Worm (Caenorhabditis elegans) whole organism, late embryonic: ENCODE measurements around the gene ZK1320.9.
A peak's percentile ranks its signal among the peaks of the same experiment; 100 is the strongest.
"Not testable (repeated sequence)": the region's sequence is repeated elsewhere in the genome, so short reads cannot be mapped to it uniquely, and the experiment has no call there.

Source experiments
- C38D4.7 ChIP-seq: fragments of 200-800 bp; sonication (Bioruptor generic); optimal IDR thresholded peaks from 2 replicates; lab custom pipeline; 2018; ENCODE audit warnings: mild to moderate bottlenecking, missing genetic modification characterization, moderate library complexity, missing compliant biosample characterization
- T23F11.4 ChIP-seq: fragments of 200-800 bp; sonication (Bioruptor generic); optimal IDR thresholded peaks from 2 replicates; lab custom pipeline; 2018; ENCODE audit warnings: mild to moderate bottlenecking, missing genetic modification characterization, missing compliant biosample characterization
- Y22D7AL.16 ChIP-seq: sonication (generic microtip); optimal IDR thresholded peaks from 2 replicates; lab custom pipeline; 2016; ENCODE audit warnings: missing genetic modification characterization, missing compliant biosample characterization
- ama-1 ChIP-seq: fragments of 150-350 bp; optimal IDR thresholded peaks from 2 replicates; lab custom pipeline; 2014
- ceh-18 ChIP-seq: sonication (generic microtip); optimal IDR thresholded peaks from 2 replicates; lab custom pipeline; 2016; ENCODE audit warnings: missing genetic modification characterization, missing compliant biosample characterization
- ceh-19 ChIP-seq: fragments of 200-800 bp; sonication (Bioruptor generic); optimal IDR thresholded peaks from 2 replicates; lab custom pipeline; 2018; ENCODE audit warnings: mild to moderate bottlenecking, missing genetic modification characterization, missing compliant biosample characterization
- ceh-2 ChIP-seq: sonication (generic microtip); optimal IDR thresholded peaks from 2 replicates; lab custom pipeline; 2016; ENCODE audit warnings: missing genotype, missing genetic modification characterization, missing compliant biosample characterization
- ceh-30 ChIP-seq: fragments of 150-350 bp; optimal IDR thresholded peaks from 2 replicates; lab custom pipeline; 2014; ENCODE audit warnings: missing biosample characterization, missing genetic modification characterization
- ceh-31 ChIP-seq: sonication (generic microtip); optimal IDR thresholded peaks from 2 replicates; lab custom pipeline; 2016; ENCODE audit warnings: missing genetic modification characterization, missing compliant biosample characterization
- ceh-45 ChIP-seq: fragments of 200-800 bp; sonication (Bioruptor generic); IDR thresholded peaks from 2 replicates; pipeline ENCODE4 v1.3.6; 2022; ENCODE audit warnings: missing genetic modification reagents, missing genetic modification characterization, missing compliant biosample characterization
- ceh-6 ChIP-seq: fragments of 200-800 bp; sonication (Bioruptor generic); optimal IDR thresholded peaks from 2 replicates; lab custom pipeline; 2018; ENCODE audit warnings: mild to moderate bottlenecking, missing genetic modification characterization, missing compliant biosample characterization
- elt-2 ChIP-seq: sonication (generic microtip); optimal IDR thresholded peaks from 2 replicates; lab custom pipeline; 2016; ENCODE audit warnings: missing genetic modification reagents, missing genetic modification characterization, missing compliant biosample characterization
- elt-4 ChIP-seq: sonication (generic microtip); optimal IDR thresholded peaks from 2 replicates; lab custom pipeline; 2016; ENCODE audit warnings: missing genetic modification characterization, missing compliant biosample characterization
- ets-4 ChIP-seq: sonication (generic microtip); optimal IDR thresholded peaks from 2 replicates; lab custom pipeline; 2016; ENCODE audit warnings: missing genetic modification characterization, missing compliant biosample characterization
- fkh-10 ChIP-seq: fragments of 150-350 bp; optimal IDR thresholded peaks from 2 replicates; lab custom pipeline; 2014; ENCODE audit warnings: missing biosample characterization, missing genetic modification reagents, missing genetic modification characterization
- gmeb-2 ChIP-seq: sonication (generic microtip); optimal IDR thresholded peaks from 2 replicates; lab custom pipeline; 2016; ENCODE audit warnings: missing genetic modification characterization, inconsistent platforms, missing compliant biosample characterization
- hlh-30 ChIP-seq: sonication (generic microtip); optimal IDR thresholded peaks from 2 replicates; lab custom pipeline; 2017; ENCODE audit warnings: antibody characterized with exemption, missing genetic modification characterization, missing compliant biosample characterization; ENCODE audit not compliant: insufficient read depth
- hlh-6 ChIP-seq: sonication (generic microtip); optimal IDR thresholded peaks from 2 replicates; lab custom pipeline; 2016; ENCODE audit warnings: missing genotype, missing genetic modification characterization, missing compliant biosample characterization
- lim-6 ChIP-seq: sonication (generic microtip); optimal IDR thresholded peaks from 2 replicates; lab custom pipeline; 2016; ENCODE audit warnings: missing genetic modification characterization, missing compliant biosample characterization
- madf-2 ChIP-seq: sonication (generic microtip); optimal IDR thresholded peaks from 2 replicates; lab custom pipeline; 2017; ENCODE audit warnings: missing genetic modification characterization, missing compliant biosample characterization
- mec-3 ChIP-seq: sonication (generic microtip); optimal IDR thresholded peaks from 2 replicates; lab custom pipeline; 2016; ENCODE audit warnings: borderline replicate concordance, missing genetic modification characterization, missing compliant biosample characterization
- nfya-1 ChIP-seq: sonication (generic microtip); optimal IDR thresholded peaks from 2 replicates; lab custom pipeline; 2017; ENCODE audit warnings: missing genetic modification characterization, mild to moderate bottlenecking, missing compliant biosample characterization, antibody characterized with exemption, moderate library complexity
- nhr-11 ChIP-seq: fragments of 150-350 bp; optimal IDR thresholded peaks from 2 replicates; lab custom pipeline; 2014; ENCODE audit warnings: missing biosample characterization, missing genetic modification characterization
- pag-3 ChIP-seq: sonication (generic microtip); optimal IDR thresholded peaks from 2 replicates; lab custom pipeline; 2016; ENCODE audit warnings: missing compliant biosample characterization, missing genetic modification characterization, borderline replicate concordance
- pat-9 ChIP-seq: fragments of 200-800 bp; sonication (Bioruptor generic); optimal IDR thresholded peaks from 2 replicates; lab custom pipeline; 2018; ENCODE audit warnings: mild to moderate bottlenecking, missing genetic modification characterization, moderate library complexity, missing compliant biosample characterization
- pax-1 ChIP-seq: fragments of 150-350 bp; optimal IDR thresholded peaks from 2 replicates; lab custom pipeline; 2014; ENCODE audit warnings: missing biosample characterization, missing genetic modification characterization
- pha-2 ChIP-seq: sonication (generic microtip); optimal IDR thresholded peaks from 2 replicates; lab custom pipeline; 2017; ENCODE audit warnings: mild to moderate bottlenecking, missing genetic modification characterization, missing compliant biosample characterization
- pha-4 ChIP-seq: fragments of 150-350 bp; optimal IDR thresholded peaks from 2 replicates; lab custom pipeline; 2018; ENCODE audit warnings: missing biosample characterization, missing genetic modification reagents, missing genetic modification characterization
- pqm-1 ChIP-seq: sonication (generic microtip); optimal IDR thresholded peaks from 2 replicates; lab custom pipeline; 2016; ENCODE audit warnings: missing genetic modification characterization, missing compliant biosample characterization
- pros-1 ChIP-seq: fragments of 150-350 bp; optimal IDR thresholded peaks from 2 replicates; lab custom pipeline; 2014; ENCODE audit warnings: missing biosample characterization, missing genetic modification reagents, missing genetic modification characterization
- rnt-1 ChIP-seq: sonication (generic microtip); optimal IDR thresholded peaks from 2 replicates; lab custom pipeline; 2016; ENCODE audit warnings: missing genetic modification characterization, missing compliant biosample characterization
- sdc-2 ChIP-seq: sonication (generic microtip); optimal IDR thresholded peaks from 2 replicates; lab custom pipeline; 2016; ENCODE audit warnings: missing genotype, missing genetic modification characterization, missing compliant biosample characterization
- sox-2 ChIP-seq: fragments of 200-800 bp; sonication (Bioruptor generic); IDR thresholded peaks from 2 replicates; pipeline ENCODE4 v1.3.6; 2022; ENCODE audit warnings: missing genetic modification reagents, missing genetic modification characterization, missing compliant biosample characterization
- sox-4 ChIP-seq: sonication (generic microtip); optimal IDR thresholded peaks from 2 replicates; lab custom pipeline; 2017; ENCODE audit warnings: mild to moderate bottlenecking, missing genetic modification characterization, inconsistent platforms, missing compliant biosample characterization
- tbx-2 ChIP-seq: sonication (generic microtip); optimal IDR thresholded peaks from 2 replicates; lab custom pipeline; 2016; ENCODE audit warnings: missing genetic modification characterization, missing compliant biosample characterization
- tbx-7 ChIP-seq: sonication (generic microtip); optimal IDR thresholded peaks from 2 replicates; lab custom pipeline; 2016; ENCODE audit warnings: missing genotype, missing genetic modification characterization, missing compliant biosample characterization
- unc-3 ChIP-seq, 2 experiments: fragments of 200-800 bp in 1 of 2; sonication (Bioruptor generic) in 1 of 2; sonication (generic microtip) in 1 of 2; conservative IDR thresholded peaks in 1 of 2; optimal IDR thresholded peaks in 1 of 2; 2 replicates each; pipeline versions ENCODE4 v1.3.6 to Lab custom; 2016 to 2022; ENCODE audit warnings: missing compliant biosample characterization in 2 of 2, missing genetic modification characterization in 2 of 2, missing genetic modification reagents in 1 of 2
- ztf-16 ChIP-seq: sonication (generic microtip); optimal IDR thresholded peaks from 2 replicates; lab custom pipeline; 2017; ENCODE audit warnings: missing genetic modification characterization, missing compliant biosample characterization

ZK1320.9 gene

ce11 chrII:9727192-9727699, 40.7 kb upstream of the ZK1320.9 start:
- TF ChIP-seq pag-3 (tag; lab: Kevin White, UChicago) (no peak), tbx-2 (tag; lab: Kevin White, UChicago) (no peak)

- TF ChIP-seq lim-6 (tag; lab: Kevin White, UChicago), result no peak
- no peak for TF ChIP-seq ceh-2 (tag; lab: Kevin White, UChicago)
Measured at ce11 chrII:9725056-9725455, 38.5 kb upstream of the ZK1320.9 start.

ce11 chrII:9724464-9724863, 38.0 kb upstream of the ZK1320.9 start, which contains the start of gene cutl-2:
Gene cutl-2 (minus strand): TSS chrII:9724673.
- TF ChIP-seq Y22D7AL.16, result no peak
- no peak for TF ChIP-seq ceh-19 (GFP tag; lab: Kevin White, UChicago)
- no peak for TF ChIP-seq elt-2 (tag; lab: Kevin White, UChicago)
- TF ChIP-seq pax-1 (tag; lab: Kevin White, UChicago), result no peak
- no peak for TF ChIP-seq sox-2 (GFP tag; lab: Robert Waterston, UW)
- no peak for TF ChIP-seq pha-4 (tag; lab: Kevin White, UChicago)
- TF ChIP-seq rnt-1 (tag; lab: Kevin White, UChicago), result no peak
- TF ChIP-seq ceh-6, result no peak
- no peak for TF ChIP-seq sox-4 (tag; lab: Kevin White, UChicago)
- no peak for TF ChIP-seq hlh-6 (tag; lab: Kevin White, UChicago)

ce11 chrII:9718631-9719252, 32.2 kb upstream of the ZK1320.9 start, which contains the start of gene Y53C12A.11:
Gene Y53C12A.11 (minus strand): TSS chrII:9718698.
- TF ChIP-seq pqm-1 (tag; lab: Kevin White, UChicago); elt-4 (tag; lab: Kevin White, UChicago); C38D4.7 (GFP tag; lab: Kevin White, UChicago): not testable (repeated sequence)

- TF ChIP-seq sdc-2, result no peak
- no peak for TF ChIP-seq pat-9 (tag; lab: Kevin White, UChicago)
Measured at ce11 chrII:9717904-9718303, 31.4 kb upstream of the ZK1320.9 start, which contains the start of gene Y53C12A.6. Gene Y53C12A.6 (minus strand): TSS chrII:9718004.

ce11 chrII:9716417-9717039, 30.0 kb upstream of the ZK1320.9 start, which contains the start of gene wee-1.3:
Gene wee-1.3 (minus strand): TSS chrII:9716467.
- TF ChIP-seq pat-9 (tag; lab: Kevin White, UChicago) (no peak), tbx-7 (tag; lab: Kevin White, UChicago) (no peak), hlh-6 (tag; lab: Kevin White, UChicago) (no peak), elt-2 (tag; lab: Kevin White, UChicago) (peak; percentile 37), gmeb-2 (tag; lab: Kevin White, UChicago) (no peak), pros-1 (tag; lab: Kevin White, UChicago) (no peak), ceh-45 (GFP tag; lab: Robert Waterston, UW) (no peak), pha-2 (no peak), T23F11.4 (GFP tag; lab: Kevin White, UChicago) (no peak), fkh-10 (GFP tag; lab: Kevin White, UChicago) (no peak), sox-2 (GFP tag; lab: Robert Waterston, UW) (0 out of 2 replicates have a peak, but pooled peaks have one; percentile 15), ceh-18 (no peak), pax-1 (tag; lab: Kevin White, UChicago) (peak; percentile 5), ama-1 (lab: Kevin White, UChicago) (no peak), mec-3 (no peak), madf-2 (no peak), nhr-11 (tag; lab: Kevin White, UChicago) (peak; percentile 35), rnt-1 (tag; lab: Kevin White, UChicago) (no peak), sdc-2 (no peak), ets-4 (no peak), ztf-16 (tag; lab: Kevin White, UChicago) (peak; percentile 28), ceh-30 (tag; lab: Kevin White, UChicago) (peak; percentile 18), unc-3 (GFP tag; conservative IDR thresholded peaks at IDR 0.05; lab: Robert Waterston, UW) (no peak), unc-3 (tag; optimal IDR thresholded peaks at IDR 0.05; lab: Kevin White, UChicago) (no peak), Y22D7AL.16 (no peak), nfya-1 (tag; lab: Kevin White, UChicago) (peak; percentile 59), ceh-2 (tag; lab: Kevin White, UChicago) (peak; percentile 10), ceh-19 (GFP tag; lab: Kevin White, UChicago) (no peak), hlh-30 (no peak), ceh-31 (tag; lab: Kevin White, UChicago) (peak; percentile 54)
